Worm (Caenorhabditis elegans) whole organism, mixed stage, embryonic: ENCODE results near the gene C54F6.18.

Source experiments
- ceh-39 ChIP-seq: fragments of 150-350 bp; optimal IDR thresholded peaks from 2 replicates; lab custom pipeline; 2014; ENCODE audit warnings: missing biosample characterization, missing genetic modification characterization
- lin-13 ChIP-seq: fragments of 150-350 bp; optimal IDR thresholded peaks from 2 replicates; lab custom pipeline; 2014; ENCODE audit warnings: missing biosample characterization, missing genetic modification characterization
- lsy-2 ChIP-seq: fragments of 150-350 bp; optimal IDR thresholded peaks from 2 replicates; lab custom pipeline; 2014; ENCODE audit warnings: missing biosample characterization, missing genetic modification characterization
- mep-1 ChIP-seq: fragments of 150-350 bp; optimal IDR thresholded peaks from 2 replicates; lab custom pipeline; 2017; ENCODE audit warnings: missing biosample characterization, missing genetic modification reagents, missing genetic modification characterization, inconsistent platforms

ce11 chrV:7543728-7544127, 17.9 kb downstream of the C54F6.18 start:
- TF ChIP-seq lin-13 (tag; lab: Kevin White, UChicago) (no peak), ceh-39 (no peak), mep-1 (no peak), lsy-2 (tag; lab: Kevin White, UChicago) (no peak)
